Worm (Caenorhabditis elegans): ENCODE data around the gene str-114.

str-114 gene

ce11 chrV:3639873-3640272 is 9.7 kb upstream of the str-114 start:
- TF ChIP-seq nhr-71 (tag; optimal IDR thresholded peaks at IDR 0.05) = peak; percentile 1
- no peak for TF ChIP-seq grh-1 (GFP tag; IDR thresholded peaks at IDR 0.05)
- peak; percentile 91 for TF ChIP-seq dsc-1 (tag; optimal IDR thresholded peaks at IDR 0.05)
- peak; percentile 37 for TF ChIP-seq sox-4 (tag; optimal IDR thresholded peaks at IDR 0.05)
- no peak for TF ChIP-seq isw-1 (GFP tag; IDR thresholded peaks at IDR 0.05)
- no peak for TF ChIP-seq hpl-2 (GFP tag; optimal IDR thresholded peaks at IDR 0.05)
- TF ChIP-seq tlp-1 (tag; optimal IDR thresholded peaks at IDR 0.05) = no peak
- TF ChIP-seq fkh-8 (tag; optimal IDR thresholded peaks at IDR 0.05) = peak; percentile 55
- no peak for TF ChIP-seq nhr-77 (tag; optimal IDR thresholded peaks at IDR 0.05)
- no peak for TF ChIP-seq ceh-90 (tag; optimal IDR thresholded peaks at IDR 0.05)
- TF ChIP-seq pax-3 (tag; optimal IDR thresholded peaks at IDR 0.05) = peak; percentile 44
- no peak for TF ChIP-seq sptf-1 (tag; optimal IDR thresholded peaks at IDR 0.05)

ce11 chrV:3644193-3644693 is 5.3 kb upstream of the str-114 start, which contains the start of gene F59B1.8:
Gene F59B1.8, minus strand, starts transcription at chrV:3644243.
- TF ChIP-seq unc-130 (tag; optimal IDR thresholded peaks at IDR 0.05) = no peak
- TF ChIP-seq nhr-19 (GFP tag; conservative IDR thresholded peaks at IDR 0.05) = peak; percentile 53
- TF ChIP-seq nhr-11 (tag; optimal IDR thresholded peaks at IDR 0.05) = no peak
- no peak for TF ChIP-seq vab-15 (tag; optimal IDR thresholded peaks at IDR 0.05)
- TF ChIP-seq F16B12.6 (tag; optimal IDR thresholded peaks at IDR 0.05) = no peak
- TF ChIP-seq unc-98 (GFP tag; IDR thresholded peaks at IDR 0.05) = no peak
- TF ChIP-seq ceh-90 (tag; optimal IDR thresholded peaks at IDR 0.05) = no peak
- TF ChIP-seq Y116A8C.19 (tag; optimal IDR thresholded peaks at IDR 0.05; ENCODE audit: borderline replicate concordance) = no peak
- TF ChIP-seq dsc-1 (tag; optimal IDR thresholded peaks at IDR 0.05) = no peak
- peak; percentile 82 for TF ChIP-seq nhr-85 (tag)
- TF ChIP-seq ceh-82 (tag; optimal IDR thresholded peaks at IDR 0.05) = peak in 2 of 3 experiments; percentile 7 to 36
- TF ChIP-seq aly-2 (tag; optimal IDR thresholded peaks at IDR 0.05) = no peak
- TF ChIP-seq elt-2 (tag; optimal IDR thresholded peaks at IDR 0.05) = peak; percentile 72
- TF ChIP-seq ceh-63 (GFP tag; optimal IDR thresholded peaks at IDR 0.05) = no peak
- peak; percentile 27 for TF ChIP-seq swsn-7 (tag; optimal IDR thresholded peaks at IDR 0.05)
- TF ChIP-seq dpl-1 (GFP tag; optimal IDR thresholded peaks at IDR 0.05) = peak in 2 of 3 experiments; percentile 17 to 22
- peak; percentile 15 for TF ChIP-seq skn-1 (tag; optimal IDR thresholded peaks at IDR 0.05)
- TF ChIP-seq ztf-11 (tag; optimal IDR thresholded peaks at IDR 0.05) = no peak
- no peak for TF ChIP-seq nhr-28 (tag; optimal IDR thresholded peaks at IDR 0.05)
- peak; percentile 20 for TF ChIP-seq nhr-77 (tag; optimal IDR thresholded peaks at IDR 0.05)
- no peak for TF ChIP-seq snpc-4 (tag; optimal IDR thresholded peaks at IDR 0.05)
- TF ChIP-seq efl-1 (optimal IDR thresholded peaks at IDR 0.05) = peak in 1 of 2 experiments; percentile 14
- peak; percentile 0 to 74 for TF ChIP-seq efl-1 (GFP tag; optimal IDR thresholded peaks at IDR 0.05 in 1 of 2)
- TF ChIP-seq C04F5.9 (tag; optimal IDR thresholded peaks at IDR 0.05) = no peak
- no peak for TF ChIP-seq fkh-4 (tag; optimal IDR thresholded peaks at IDR 0.05; ENCODE audit: borderline replicate concordance)
- peak; percentile 53 for TF ChIP-seq nhr-90 (tag; optimal IDR thresholded peaks at IDR 0.05; ENCODE audit: poor library complexity)
- TF ChIP-seq ceh-8 (GFP tag; optimal IDR thresholded peaks at IDR 0.05) = no peak
- TF ChIP-seq C16A3.4 (tag; optimal IDR thresholded peaks at IDR 0.05) = no peak
- no peak for TF ChIP-seq nhr-84 (tag; optimal IDR thresholded peaks at IDR 0.05)
- no peak for TF ChIP-seq ceh-88 (GFP tag; IDR thresholded peaks at IDR 0.05)
- TF ChIP-seq egl-27 (tag; optimal IDR thresholded peaks at IDR 0.05) = peak in 1 of 2 experiments; percentile 3
- TF ChIP-seq pqm-1 (tag; optimal IDR thresholded peaks at IDR 0.05) = no peak
- no peak for TF ChIP-seq efl-3 (GFP tag; optimal IDR thresholded peaks at IDR 0.05)
- TF ChIP-seq mab-9 (GFP tag; IDR thresholded peaks at IDR 0.05) = no peak
- no peak for TF ChIP-seq fkh-10 (GFP tag; optimal IDR thresholded peaks at IDR 0.05)
- TF ChIP-seq mdl-1 (tag; optimal IDR thresholded peaks at IDR 0.05) = peak in 1 of 2 experiments; percentile 29
- no peak for TF ChIP-seq mep-1 (tag; optimal IDR thresholded peaks at IDR 0.05)
- TF ChIP-seq fkh-8 (tag; optimal IDR thresholded peaks at IDR 0.05) = no peak
- TF ChIP-seq sox-4 (tag; optimal IDR thresholded peaks at IDR 0.05) = no peak
- TF ChIP-seq mef-2 (tag; optimal IDR thresholded peaks at IDR 0.05) = no peak
- peak; percentile 12 for TF ChIP-seq xbp-1 (tag; optimal IDR thresholded peaks at IDR 0.05)
- no peak for TF ChIP-seq tlp-1 (tag; optimal IDR thresholded peaks at IDR 0.05)
- TF ChIP-seq aha-1 (tag; optimal IDR thresholded peaks at IDR 0.05) = no peak
- peak in 1 of 2 experiments; percentile 71 for TF ChIP-seq lin-35 (GFP tag; optimal IDR thresholded peaks at IDR 0.05)
- no peak for TF ChIP-seq ztf-4 (tag; optimal IDR thresholded peaks at IDR 0.05)
- no peak for TF ChIP-seq zag-1 (tag; optimal IDR thresholded peaks at IDR 0.05)
